Worm (Caenorhabditis elegans): ENCODE results near the gene srbc-67.
"Not testable (repeated sequence)": the region's sequence is repeated elsewhere in the genome, so short reads cannot be mapped to it uniquely, and the experiment has no call there.

srbc-67 gene

ce11 chrV:3541117-3541516, at the start of gene srbc-67:
Gene srbc-67 (minus strand): TSS chrV:3541217.
- no peak for TF ChIP-seq unc-62 (GFP tag; optimal IDR thresholded peaks at IDR 0.05)

- no peak for TF ChIP-seq unc-62 (GFP tag; optimal IDR thresholded peaks at IDR 0.05)
Measured at ce11 chrV:3588223-3588622, 47.2 kb upstream of the srbc-67 start.

ce11 chrV:3587633-3588032, 46.6 kb upstream of the srbc-67 start:
- TF ChIP-seq unc-62 (GFP tag; optimal IDR thresholded peaks at IDR 0.05) = no peak

ce11 chrV:3586014-3586689, 45.1 kb upstream of the srbc-67 start, which contains the start of the genes rpl-11.1 and T22F3.2:
Gene rpl-11.1 (minus strand): TSS chrV:3586064.
Gene T22F3.2 (plus strand): TSS chrV:3586639.
- no peak for TF ChIP-seq unc-62 (GFP tag; optimal IDR thresholded peaks at IDR 0.05)

- no peak for TF ChIP-seq unc-62 (GFP tag; optimal IDR thresholded peaks at IDR 0.05)
Measured at ce11 chrV:3585011-3585410, 44.0 kb upstream of the srbc-67 start.

ce11 chrV:3583622-3584021, 42.6 kb upstream of the srbc-67 start:
- no peak for TF ChIP-seq unc-62 (GFP tag; optimal IDR thresholded peaks at IDR 0.05)

ce11 chrV:3582671-3583070, 41.7 kb upstream of the srbc-67 start:
- TF ChIP-seq unc-62 (GFP tag; optimal IDR thresholded peaks at IDR 0.05) = no peak

- TF ChIP-seq unc-62 (GFP tag; optimal IDR thresholded peaks at IDR 0.05) = no peak
Measured at ce11 chrV:3582086-3582485, 41.1 kb upstream of the srbc-67 start.

ce11 chrV:3581643-3582042, 40.6 kb upstream of the srbc-67 start:
- no peak for TF ChIP-seq unc-62 (GFP tag; optimal IDR thresholded peaks at IDR 0.05)

ce11 chrV:3581034-3581433, 40.0 kb upstream of the srbc-67 start:
- no peak for TF ChIP-seq unc-62 (GFP tag; optimal IDR thresholded peaks at IDR 0.05)

ce11 chrV:3580385-3580784, 39.4 kb upstream of the srbc-67 start:
- no peak for TF ChIP-seq unc-62 (GFP tag; optimal IDR thresholded peaks at IDR 0.05)

- no peak for TF ChIP-seq unc-62 (GFP tag; optimal IDR thresholded peaks at IDR 0.05)
Measured at ce11 chrV:3579795-3580194, 38.8 kb upstream of the srbc-67 start.

ce11 chrV:3579248-3579647, 38.2 kb upstream of the srbc-67 start:
- TF ChIP-seq unc-62 (GFP tag; optimal IDR thresholded peaks at IDR 0.05) = no peak

ce11 chrV:3578813-3579212, 37.8 kb upstream of the srbc-67 start, which contains the start of gene pygl-1:
Gene pygl-1 (plus strand): TSS chrV:3579023.
- TF ChIP-seq unc-62 (GFP tag; optimal IDR thresholded peaks at IDR 0.05) = no peak

ce11 chrV:3575759-3576158, 34.7 kb upstream of the srbc-67 start, which contains the start of gene grl-27:
Gene grl-27 (minus strand): TSS chrV:3575859.
- TF ChIP-seq unc-62 (GFP tag; optimal IDR thresholded peaks at IDR 0.05) = no peak

- not testable (repeated sequence) for TF ChIP-seq unc-62 (GFP tag; optimal IDR thresholded peaks at IDR 0.05)
Measured at ce11 chrV:3572408-3572807, 31.4 kb upstream of the srbc-67 start, which contains the start of gene F40C5.1. Gene F40C5.1 (plus strand): TSS chrV:3572708.

ce11 chrV:3570695-3571094, 29.7 kb upstream of the srbc-67 start, which contains the start of gene F40C5.2:
Gene F40C5.2 (plus strand): TSS chrV:3570995.
- TF ChIP-seq unc-62 (GFP tag; optimal IDR thresholded peaks at IDR 0.05) = not testable (repeated sequence)

ce11 chrV:3564335-3564734, 23.3 kb upstream of the srbc-67 start, which contains the start of gene T24A6.17:
Gene T24A6.17 (minus strand): TSS chrV:3564435.
- not testable (repeated sequence) for TF ChIP-seq unc-62 (GFP tag; optimal IDR thresholded peaks at IDR 0.05)
